Fruit fly (Drosophila melanogaster): Measurements from ENCODE around the gene Rab23.

dm6 chr3R:5668928-5669739, 16.1 kb downstream of the Rab23 start, which contains the start of the genes Xe7 and Atg17:
- TF ChIP-seq pan (optimal IDR thresholded peaks at IDR 0.05) (no peak), psq (optimal IDR thresholded peaks at IDR 0.05) (no peak), EcR (GFP tag; optimal IDR thresholded peaks at IDR 0.05) (no peak), Dll (optimal IDR thresholded peaks at IDR 0.05) (no peak)

Measured in whole organism.